Worm (Caenorhabditis elegans) whole organism, L1 larva: ENCODE data around the gene T25B9.2.

Experiments
- C34B4.2 ChIP-seq: sonication (generic microtip); optimal IDR thresholded peaks from 2 replicates; lab custom pipeline; 2017; ENCODE audit warnings: mild to moderate bottlenecking, missing genetic modification characterization, missing compliant biosample characterization
- F16B12.6 ChIP-seq: fragments of 150-350 bp; optimal IDR thresholded peaks from 2 replicates; lab custom pipeline; 2014; ENCODE audit warnings: missing biosample characterization, missing genetic modification characterization
- aly-2 ChIP-seq: fragments of 150-350 bp; optimal IDR thresholded peaks from 2 replicates; lab custom pipeline; 2014; ENCODE audit warnings: missing biosample characterization, missing genetic modification characterization
- ama-1 ChIP-seq: fragments of 150-350 bp; optimal IDR thresholded peaks from 2 replicates; lab custom pipeline; 2014
- ceh-8 ChIP-seq: fragments of 200-800 bp; sonication (Bioruptor generic); optimal IDR thresholded peaks from 2 replicates; lab custom pipeline; 2018; ENCODE audit warnings: mild to moderate bottlenecking, missing genetic modification characterization, moderate library complexity, missing compliant biosample characterization
- ceh-88 ChIP-seq: fragments of 200-800 bp; sonication (Bioruptor generic); IDR thresholded peaks from 2 replicates; pipeline ENCODE4 v1.3.6; 2022; ENCODE audit warnings: missing genetic modification characterization, missing compliant biosample characterization
- ces-1 ChIP-seq: fragments of 150-350 bp; optimal IDR thresholded peaks from 2 replicates; lab custom pipeline; 2014; ENCODE audit warnings: missing biosample characterization, missing genetic modification reagents, missing genetic modification characterization
- efl-1 ChIP-seq, 4 experiments: fragments of 150-350 bp; optimal IDR thresholded peaks in 3 of 4; peaks in 1 of 4; 1 replicate in 1 of 4; 2 replicates in 3 of 4; lab custom pipeline; 2014; ENCODE audit warnings: missing biosample characterization in 2 of 4, missing genetic modification characterization in 2 of 4, missing genetic modification reagents in 2 of 4
- efl-3 ChIP-seq: fragments of 200-800 bp; sonication (Bioruptor generic); optimal IDR thresholded peaks from 2 replicates; lab custom pipeline; 2018; ENCODE audit warnings: mild to moderate bottlenecking, missing genetic modification characterization, missing compliant biosample characterization
- egl-13 ChIP-seq: sonication (generic microtip); optimal IDR thresholded peaks from 2 replicates; lab custom pipeline; 2016; ENCODE audit warnings: missing genotype, missing genetic modification reagents, missing genetic modification characterization, missing compliant biosample characterization
- elt-2 ChIP-seq: sonication (generic microtip); optimal IDR thresholded peaks from 2 replicates; lab custom pipeline; 2016; ENCODE audit warnings: missing genetic modification characterization, mild to moderate bottlenecking, inconsistent platforms, missing compliant biosample characterization, missing genetic modification reagents
- fkh-10 ChIP-seq: sonication (generic microtip); optimal IDR thresholded peaks from 2 replicates; lab custom pipeline; 2017; ENCODE audit warnings: missing biosample characterization, missing genetic modification reagents, missing genetic modification characterization
- fkh-4 ChIP-seq: sonication (generic microtip); optimal IDR thresholded peaks from 2 replicates; lab custom pipeline; 2016; ENCODE audit warnings: missing compliant biosample characterization, missing genetic modification characterization, borderline replicate concordance
- fkh-8 ChIP-seq: sonication (generic microtip); optimal IDR thresholded peaks from 2 replicates; lab custom pipeline; 2016; ENCODE audit warnings: mild to moderate bottlenecking, missing genetic modification characterization, missing compliant biosample characterization
- hlh-17 ChIP-seq: fragments of 200-800 bp; sonication (Bioruptor generic); optimal IDR thresholded peaks from 2 replicates; lab custom pipeline; 2018; ENCODE audit warnings: missing genetic modification characterization, mild to moderate bottlenecking, missing compliant biosample characterization, moderate library complexity, borderline replicate concordance
- lin-15B ChIP-seq: fragments of 150-350 bp; sonication (generic microtip); optimal IDR thresholded peaks from 3 replicates; lab custom pipeline; 2014; ENCODE audit warnings: missing biosample characterization, missing genetic modification characterization
- lin-35 ChIP-seq, 2 experiments: fragments of 150-350 bp; optimal IDR thresholded peaks; 2 replicates each; lab custom pipeline; 2014; ENCODE audit warnings: missing biosample characterization in 2 of 2, missing genetic modification characterization in 2 of 2, missing genetic modification reagents in 2 of 2
- lir-3 ChIP-seq: sonication (generic microtip); optimal IDR thresholded peaks from 2 replicates; lab custom pipeline; 2016; ENCODE audit warnings: mild to moderate bottlenecking, missing genetic modification characterization, moderate library complexity, missing compliant biosample characterization; ENCODE audit not compliant: poor library complexity
- mab-9 ChIP-seq: fragments of 200-800 bp; sonication (Bioruptor generic); IDR thresholded peaks from 2 replicates; pipeline ENCODE4 v1.3.6; 2022; ENCODE audit warnings: missing genetic modification reagents, missing genetic modification characterization, missing compliant biosample characterization
- mdl-1 ChIP-seq, 2 experiments: fragments of 150-350 bp; optimal IDR thresholded peaks; 2 replicates each; lab custom pipeline; 2014 to 2017; ENCODE audit warnings: missing biosample characterization in 2 of 2, missing genetic modification characterization in 2 of 2, inconsistent platforms in 1 of 2
- mep-1 ChIP-seq: fragments of 150-350 bp; optimal IDR thresholded peaks from 2 replicates; lab custom pipeline; 2014; ENCODE audit warnings: missing biosample characterization, missing genetic modification characterization
- nhr-237 ChIP-seq: fragments of 150-350 bp; optimal IDR thresholded peaks from 2 replicates; lab custom pipeline; 2014; ENCODE audit warnings: missing biosample characterization, missing genetic modification characterization
- nhr-76 ChIP-seq: sonication (generic microtip); optimal IDR thresholded peaks from 2 replicates; lab custom pipeline; 2017; ENCODE audit warnings: missing biosample characterization, missing genetic modification characterization
- nhr-77 ChIP-seq: fragments of 150-350 bp; optimal IDR thresholded peaks from 2 replicates; lab custom pipeline; 2014; ENCODE audit warnings: missing biosample characterization, missing genetic modification characterization
- nhr-84 ChIP-seq: sonication (generic microtip); optimal IDR thresholded peaks from 2 replicates; lab custom pipeline; 2017; ENCODE audit warnings: missing biosample characterization, missing genetic modification characterization
- nhr-90 ChIP-seq: sonication (generic microtip); optimal IDR thresholded peaks from 2 replicates; lab custom pipeline; 2016; ENCODE audit warnings: mild to moderate bottlenecking, missing genetic modification characterization, missing compliant biosample characterization; ENCODE audit not compliant: poor library complexity
- skn-1 ChIP-seq: fragments of 150-350 bp; optimal IDR thresholded peaks from 2 replicates; lab custom pipeline; 2014; ENCODE audit warnings: missing biosample characterization, missing genetic modification characterization
- snu-23 ChIP-seq: sonication (generic microtip); optimal IDR thresholded peaks from 2 replicates; lab custom pipeline; 2016; ENCODE audit warnings: missing genetic modification characterization, missing compliant biosample characterization
- swsn-7 ChIP-seq: sonication (generic microtip); optimal IDR thresholded peaks from 2 replicates; lab custom pipeline; 2016; ENCODE audit warnings: missing genetic modification characterization, missing compliant biosample characterization
- tlp-1 ChIP-seq: fragments of 150-350 bp; optimal IDR thresholded peaks from 2 replicates; lab custom pipeline; 2014; ENCODE audit warnings: missing biosample characterization, missing genetic modification characterization
- unc-30 ChIP-seq: sonication (generic microtip); optimal IDR thresholded peaks from 2 replicates; lab custom pipeline; 2017; ENCODE audit warnings: missing biosample characterization, missing genetic modification characterization
- unc-62 ChIP-seq: fragments of 150-350 bp; optimal IDR thresholded peaks from 2 replicates; lab custom pipeline; 2014; ENCODE audit warnings: missing biosample characterization, missing genetic modification reagents, missing genetic modification characterization
- unc-86 ChIP-seq: sonication (generic microtip); optimal IDR thresholded peaks from 2 replicates; lab custom pipeline; 2016; ENCODE audit warnings: missing genetic modification characterization, missing compliant biosample characterization
- vab-15 ChIP-seq: sonication (generic microtip); optimal IDR thresholded peaks from 2 replicates; lab custom pipeline; 2017; ENCODE audit warnings: missing genotype, mild to moderate bottlenecking, missing genetic modification characterization, missing compliant biosample characterization
- xbp-1 ChIP-seq: sonication (generic microtip); optimal IDR thresholded peaks from 2 replicates; lab custom pipeline; 2016; ENCODE audit warnings: missing genetic modification characterization, missing compliant biosample characterization
- zip-4 ChIP-seq: fragments of 200-800 bp; sonication (Bioruptor generic); optimal IDR thresholded peaks from 2 replicates; lab custom pipeline; 2018; ENCODE audit warnings: mild to moderate bottlenecking, missing genetic modification characterization, moderate library complexity, missing compliant biosample characterization
- ztf-11 ChIP-seq, 2 experiments: sonication (generic microtip); optimal IDR thresholded peaks; 2 replicates each; lab custom pipeline; 2016 to 2017; ENCODE audit warnings: missing genetic modification characterization in 2 of 2, missing biosample characterization in 1 of 2, missing compliant biosample characterization in 1 of 2
- ztf-4 ChIP-seq: fragments of 150-350 bp; optimal IDR thresholded peaks from 2 replicates; lab custom pipeline; 2014; ENCODE audit warnings: missing biosample characterization, missing genetic modification characterization

The T25B9.2 gene

ce11 chrIV:10765053-10765452 lies 13.4 kb upstream of the T25B9.2 start, which contains the start of gene T25B9.12:
TSS of gene T25B9.12 (plus strand) at chrIV:10765353.
- TF ChIP-seq ceh-8 (GFP tag; lab: Kevin White, UChicago): no peak
- TF ChIP-seq unc-86 (tag; lab: Kevin White, UChicago): no peak
- no peak for TF ChIP-seq nhr-76 (tag; lab: Kevin White, UChicago)
- TF ChIP-seq F16B12.6 (tag; lab: Kevin White, UChicago): no peak
- TF ChIP-seq mdl-1 (tag; optimal IDR thresholded peaks at IDR 0.05; lab: Kevin White, UChicago): no peak
- TF ChIP-seq ztf-4 (tag; lab: Kevin White, UChicago): no peak
- no peak for TF ChIP-seq ces-1 (GFP tag; lab: Kevin White, UChicago)
- no peak for TF ChIP-seq elt-2 (tag; lab: Kevin White, UChicago)
- TF ChIP-seq snu-23 (GFP tag; lab: Kevin White, UChicago): no peak
- TF ChIP-seq, all 84 proteins: peak for 0

ce11 chrIV:10764206-10764605 lies 12.6 kb upstream of the T25B9.2 start, which contains the start of gene T25B9.11:
TSS of gene T25B9.11 (plus strand) at chrIV:10764506.
- TF ChIP-seq mab-9 (no peak), unc-30 (tag; lab: Kevin White, UChicago) (no peak), efl-1 (optimal IDR thresholded peaks at IDR 0.05; lab: Kevin White, UChicago) (no peak), efl-1 (GFP tag; optimal IDR thresholded peaks at IDR 0.05 in 1 of 2; lab: Kevin White, UChicago) (no peak), vab-15 (tag; lab: Kevin White, UChicago) (no peak), fkh-10 (GFP tag; lab: Kevin White, UChicago) (no peak), tlp-1 (tag; lab: Kevin White, UChicago) (no peak), lin-15B (no peak), aly-2 (tag; lab: Kevin White, UChicago) (no peak), nhr-84 (tag; lab: Kevin White, UChicago) (no peak), swsn-7 (no peak)
- TF ChIP-seq, all 84 proteins: peak for 0

- TF ChIP-seq zip-4 (GFP tag; lab: Kevin White, UChicago): no peak
- TF ChIP-seq hlh-17: no peak
- TF ChIP-seq aly-2 (tag; lab: Kevin White, UChicago): no peak
- no peak for TF ChIP-seq ztf-11 (tag; optimal IDR thresholded peaks at IDR 0.05; lab: Kevin White, UChicago)
- no peak for TF ChIP-seq ama-1 (lab: Kevin White, UChicago)
- TF ChIP-seq unc-30 (tag; lab: Kevin White, UChicago): no peak
- no peak for TF ChIP-seq efl-1 (optimal IDR thresholded peaks at IDR 0.05; lab: Kevin White, UChicago)
- no peak for TF ChIP-seq efl-1 (GFP tag; optimal IDR thresholded peaks at IDR 0.05 in 1 of 2; lab: Kevin White, UChicago)
- no peak for TF ChIP-seq mep-1 (tag; lab: Kevin White, UChicago)
- TF ChIP-seq lin-35 (GFP tag; optimal IDR thresholded peaks at IDR 0.05; lab: Kevin White, UChicago): peak in 1 of 2 experiments; percentile 0
- no peak for TF ChIP-seq nhr-77 (tag; lab: Kevin White, UChicago)
- no peak for TF ChIP-seq nhr-84 (tag; lab: Kevin White, UChicago)
- TF ChIP-seq nhr-90: peak; percentile 15
- TF ChIP-seq unc-62 (GFP tag; lab: Kevin White, UChicago): no peak
- no peak for TF ChIP-seq xbp-1 (tag; lab: Kevin White, UChicago)
- TF ChIP-seq elt-2 (tag; lab: Kevin White, UChicago): peak; percentile 46
- TF ChIP-seq fkh-4 (tag; lab: Kevin White, UChicago): no peak
- no peak for TF ChIP-seq ceh-8 (GFP tag; lab: Kevin White, UChicago)
- TF ChIP-seq mdl-1 (tag; optimal IDR thresholded peaks at IDR 0.05; lab: Kevin White, UChicago): no peak
- no peak for TF ChIP-seq lir-3 (tag; lab: Kevin White, UChicago)
- no peak for TF ChIP-seq fkh-8 (tag; lab: Kevin White, UChicago)
- TF ChIP-seq efl-3: no peak
- no peak for TF ChIP-seq nhr-237
- TF ChIP-seq egl-13: no peak
- TF ChIP-seq skn-1 (tag; lab: Kevin White, UChicago): no peak
- no peak for TF ChIP-seq C34B4.2
- no peak for TF ChIP-seq ceh-88 (GFP tag; lab: Robert Waterston, UW)
These were observed 9.7 kb upstream of the T25B9.2 start, which contains the start of gene ugt-54 for ce11 chrIV:10761344-10761743. TSS of gene ugt-54 (plus strand) at chrIV:10761698.
